Fruit fly (Drosophila melanogaster) whole organism, embryonic: Measurements from ENCODE around the gene CHES-1-like.
A peak's percentile ranks its signal among the peaks of the same experiment; 100 is the strongest.

ENCODE experiments used
- Adf1 ChIP-seq: fragments of 200-800 bp; sonication (Bioruptor generic); IDR thresholded peaks from 2 replicates; pipeline ENCODE4 v1.3.6; 2022; ENCODE audit warnings: missing biosample characterization, missing genetic modification characterization
- Asciz ChIP-seq: fragments of 200-800 bp; sonication (Bioruptor generic); optimal IDR thresholded peaks from 2 replicates; lab custom pipeline; 2017; ENCODE audit warnings: missing biosample characterization, mild to moderate bottlenecking, missing genetic modification characterization, missing genetic modification reagents
- B-H2 ChIP-seq: fragments of 200-800 bp; sonication (Bioruptor generic); optimal IDR thresholded peaks from 2 replicates; lab custom pipeline; 2018; ENCODE audit warnings: missing biosample characterization, mild to moderate bottlenecking, missing genetic modification characterization
- BEAF-32 ChIP-seq: fragments of 200-800 bp; sonication (Bioruptor generic); optimal IDR thresholded peaks from 3 replicates; lab custom pipeline; 2017; ENCODE audit warnings: missing biosample characterization, missing genetic modification characterization, mild to moderate bottlenecking, moderate library complexity, missing genetic modification reagents
- CG10979 ChIP-seq: fragments of 200-800 bp; sonication (Bioruptor generic); optimal IDR thresholded peaks from 2 replicates; lab custom pipeline; 2018; ENCODE audit warnings: missing biosample characterization, mild to moderate bottlenecking, missing genetic modification characterization, moderate library complexity
- CG11398 ChIP-seq: fragments of 200-800 bp; sonication (Bioruptor generic); optimal IDR thresholded peaks from 2 replicates; lab custom pipeline; 2016; ENCODE audit warnings: missing biosample characterization, missing genetic modification characterization
- CG11504 ChIP-seq: fragments of 200-800 bp; sonication (Bioruptor generic); optimal IDR thresholded peaks from 3 replicates; lab custom pipeline; 2019; ENCODE audit warnings: missing biosample characterization, mild to moderate bottlenecking, missing genetic modification characterization, moderate library complexity
- CG13624 ChIP-seq: fragments of 200-800 bp; sonication (Bioruptor generic); optimal IDR thresholded peaks from 2 replicates; lab custom pipeline; 2016; ENCODE audit warnings: missing biosample characterization, missing genetic modification characterization
- CG14050 ChIP-seq: fragments of 200-800 bp; sonication (Bioruptor generic); IDR thresholded peaks from 3 replicates; pipeline ENCODE4 v1.3.6; 2022; ENCODE audit warnings: missing biosample characterization, missing genetic modification characterization
- CG1603 ChIP-seq: fragments of 200-800 bp; sonication (Bioruptor generic); optimal IDR thresholded peaks from 2 replicates; lab custom pipeline; 2019; ENCODE audit warnings: missing biosample characterization, mild to moderate bottlenecking, missing genetic modification characterization, moderate library complexity
- CG16779 ChIP-seq: fragments of 200-800 bp; sonication (Bioruptor generic); IDR thresholded peaks from 2 replicates; pipeline ENCODE4 v1.3.6; 2022; ENCODE audit warnings: missing biosample characterization, missing genetic modification characterization
- CG17829 ChIP-seq: fragments of 200-800 bp; optimal IDR thresholded peaks from 2 replicates; lab custom pipeline; 2019; ENCODE audit warnings: missing biosample characterization, mild to moderate bottlenecking, missing genetic modification characterization, moderate library complexity
- CG2120 ChIP-seq: fragments of 200-800 bp; sonication (Bioruptor generic); optimal IDR thresholded peaks from 3 replicates; lab custom pipeline; 2016; ENCODE audit warnings: missing biosample characterization, missing genetic modification characterization
- CG2678 ChIP-seq: fragments of 200-800 bp; sonication (Bioruptor generic); optimal IDR thresholded peaks from 3 replicates; lab custom pipeline; 2019; ENCODE audit warnings: missing biosample characterization, mild to moderate bottlenecking, missing genetic modification characterization, moderate library complexity
- CG30403 ChIP-seq: fragments of 200-800 bp; sonication (Bioruptor generic); optimal IDR thresholded peaks from 3 replicates; lab custom pipeline; 2016; ENCODE audit warnings: missing biosample characterization, missing genetic modification characterization
- CG31441 ChIP-seq: fragments of 200-800 bp; sonication (Bioruptor generic); IDR thresholded peaks from 2 replicates; pipeline ENCODE4 v1.3.6; 2022; ENCODE audit warnings: missing biosample characterization, missing genetic modification characterization
- CG4282 ChIP-seq: fragments of 200-800 bp; sonication (Bioruptor generic); optimal IDR thresholded peaks from 2 replicates; lab custom pipeline; 2016; ENCODE audit warnings: missing biosample characterization, missing genetic modification characterization
- CG4617 ChIP-seq: fragments of 200-800 bp; sonication (Bioruptor generic); optimal IDR thresholded peaks from 3 replicates; lab custom pipeline; 2016; ENCODE audit warnings: missing biosample characterization, missing genetic modification characterization, borderline replicate concordance
- CG4730 ChIP-seq: fragments of 200-800 bp; sonication (Bioruptor generic); IDR thresholded peaks from 2 replicates; pipeline ENCODE4 v1.3.6; 2022; ENCODE audit warnings: missing biosample characterization, missing genetic modification characterization
- CG7745 ChIP-seq: fragments of 200-800 bp; sonication (Bioruptor generic); optimal IDR thresholded peaks from 2 replicates; lab custom pipeline; 2018; ENCODE audit warnings: missing biosample characterization, mild to moderate bottlenecking, missing genetic modification characterization, moderate library complexity
- CG9797 ChIP-seq: fragments of 200-800 bp; sonication (Bioruptor generic); optimal IDR thresholded peaks from 3 replicates; lab custom pipeline; 2018; ENCODE audit warnings: missing biosample characterization, mild to moderate bottlenecking, missing genetic modification characterization
- D19B ChIP-seq: fragments of 200-800 bp; sonication (Bioruptor generic); optimal IDR thresholded peaks from 2 replicates; lab custom pipeline; 2017; ENCODE audit warnings: missing biosample characterization, mild to moderate bottlenecking, missing genetic modification characterization
- Dek ChIP-seq: fragments of 200-800 bp; sonication (Bioruptor generic); optimal IDR thresholded peaks from 3 replicates; lab custom pipeline; 2019; ENCODE audit warnings: missing biosample characterization, mild to moderate bottlenecking, missing genetic modification characterization, moderate library complexity
- Eip74EF ChIP-seq, 2 experiments: fragments of 200-800 bp in 1 of 2; fragments of >200 bp in 1 of 2; sonication (Bioruptor generic) in 1 of 2; optimal IDR thresholded peaks; 2 replicates each; lab custom pipeline; 2017 to 2019; ENCODE audit warnings: missing biosample characterization in 2 of 2, missing genetic modification characterization in 2 of 2, mild to moderate bottlenecking in 1 of 2, moderate library complexity in 1 of 2
- HLH3B ChIP-seq: fragments of 200-800 bp; sonication (Bioruptor generic); IDR thresholded peaks from 2 replicates; pipeline ENCODE4 v1.3.6; 2022; ENCODE audit warnings: missing biosample characterization, missing genetic modification characterization
- Hey ChIP-seq: fragments of 200-800 bp; sonication (Bioruptor generic); optimal IDR thresholded peaks from 3 replicates; lab custom pipeline; 2018; ENCODE audit warnings: missing biosample characterization, mild to moderate bottlenecking, missing genetic modification characterization
- Hr51 ChIP-seq, 2 experiments: fragments of 200-800 bp; sonication (Bioruptor generic); optimal IDR thresholded peaks; 2 replicates in 1 of 2; 3 replicates in 1 of 2; lab custom pipeline; 2016 to 2018; ENCODE audit warnings: missing biosample characterization in 2 of 2, missing genetic modification characterization in 2 of 2, mild to moderate bottlenecking in 1 of 2, moderate library complexity in 1 of 2
- MBD-R2 ChIP-seq: fragments of 200-800 bp; sonication (Bioruptor generic); IDR thresholded peaks from 2 replicates; pipeline ENCODE4 v1.3.6; 2022; ENCODE audit warnings: missing biosample characterization, missing genetic modification characterization
- NFAT ChIP-seq: fragments of 200-800 bp; sonication (Bioruptor generic); IDR thresholded peaks from 2 replicates; pipeline ENCODE4 v1.3.6; 2022; ENCODE audit warnings: missing biosample characterization, missing genetic modification characterization
- Nf-YC ChIP-seq: fragments of 200-800 bp; optimal IDR thresholded peaks from 3 replicates; lab custom pipeline; 2019; ENCODE audit warnings: missing biosample characterization, mild to moderate bottlenecking, missing genetic modification characterization, moderate library complexity
- Pdp1 ChIP-seq, 2 experiments: fragments of 200-800 bp; sonication (Bioruptor generic); optimal IDR thresholded peaks; 3 replicates each; lab custom pipeline; 2016; ENCODE audit warnings: missing biosample characterization in 2 of 2, missing genetic modification characterization in 2 of 2, mild to moderate bottlenecking in 1 of 2, moderate library complexity in 1 of 2
- TFAM ChIP-seq: fragments of 200-800 bp; sonication (Bioruptor generic); optimal IDR thresholded peaks from 2 replicates; lab custom pipeline; 2017; ENCODE audit warnings: missing biosample characterization, missing genetic modification characterization, inconsistent platforms
- Tbp ChIP-seq: fragments of >200 bp; optimal IDR thresholded peaks from 2 replicates; lab custom pipeline; 2018; ENCODE audit warnings: missing biosample characterization, missing genetic modification characterization
- ase ChIP-seq: fragments of 200-800 bp; sonication (Bioruptor generic); IDR thresholded peaks from 3 replicates; pipeline ENCODE4 v1.3.6; 2022; ENCODE audit warnings: missing biosample characterization, missing genetic modification characterization
- ci ChIP-seq: fragments of 200-800 bp; sonication (Bioruptor generic); IDR thresholded peaks from 3 replicates; pipeline ENCODE4 v1.3.6; 2022; ENCODE audit warnings: missing biosample characterization, missing genetic modification characterization
- dmrt99B ChIP-seq: fragments of 200-800 bp; sonication (Bioruptor generic); optimal IDR thresholded peaks from 2 replicates; lab custom pipeline; 2018; ENCODE audit warnings: missing biosample characterization, mild to moderate bottlenecking, missing genetic modification characterization, moderate library complexity
- emc ChIP-seq: fragments of 200-800 bp; sonication (Bioruptor generic); optimal IDR thresholded peaks from 2 replicates; lab custom pipeline; 2016; ENCODE audit warnings: missing biosample characterization, missing genetic modification characterization
- en ChIP-seq: fragments of 200-800 bp; sonication (Bioruptor generic); optimal IDR thresholded peaks from 2 replicates; lab custom pipeline; 2016; ENCODE audit warnings: missing biosample characterization, missing genetic modification characterization
- exex ChIP-seq: fragments of 200-800 bp; sonication (Bioruptor generic); optimal IDR thresholded peaks from 4 replicates; lab custom pipeline; 2018; ENCODE audit warnings: missing biosample characterization, mild to moderate bottlenecking, missing genetic modification characterization, moderate library complexity
- fru ChIP-seq: fragments of >200 bp; optimal IDR thresholded peaks from 2 replicates; lab custom pipeline; 2017
- grau ChIP-seq: fragments of 200-800 bp; optimal IDR thresholded peaks from 3 replicates; lab custom pipeline; 2019; ENCODE audit warnings: missing biosample characterization, mild to moderate bottlenecking, missing genetic modification characterization, moderate library complexity
- knrl ChIP-seq: fragments of 200-800 bp; sonication (Bioruptor generic); IDR thresholded peaks from 3 replicates; pipeline ENCODE4 v1.3.6; 2022; ENCODE audit warnings: missing biosample characterization, missing genetic modification characterization; ENCODE audit not compliant: partially characterized antibody
- lola ChIP-seq, 3 experiments: fragments of >200 bp in 2 of 3; fragments of 200-800 bp in 1 of 3; sonication (Bioruptor generic) in 1 of 3; optimal IDR thresholded peaks; 2 replicates each; lab custom pipeline; 2017 to 2019; ENCODE audit warnings: missing biosample characterization in 3 of 3, missing genetic modification characterization in 3 of 3, mild to moderate bottlenecking in 1 of 3, moderate library complexity in 1 of 3
- otp ChIP-seq: fragments of 200-800 bp; sonication (Bioruptor generic); IDR thresholded peaks from 3 replicates; pipeline ENCODE4, ENCODE4 v1.3.6; 2022; ENCODE audit warnings: missing biosample characterization, missing genetic modification characterization
- psq ChIP-seq: fragments of 200-800 bp; sonication (Bioruptor generic); optimal IDR thresholded peaks from 2 replicates; lab custom pipeline; 2017; ENCODE audit warnings: missing biosample characterization, missing genetic modification characterization
- pzg ChIP-seq: fragments of 200-800 bp; sonication (Bioruptor generic); optimal IDR thresholded peaks from 3 replicates; lab custom pipeline; 2018; ENCODE audit warnings: missing biosample characterization, mild to moderate bottlenecking, missing genetic modification characterization, moderate library complexity
- row ChIP-seq: fragments of 200-800 bp; sonication (Bioruptor generic); IDR thresholded peaks from 3 replicates; pipeline ENCODE4 v1.3.6; 2022; ENCODE audit warnings: missing biosample characterization, missing genetic modification characterization
- slou ChIP-seq: fragments of 200-800 bp; sonication (Bioruptor generic); optimal IDR thresholded peaks from 3 replicates; lab custom pipeline; 2016; ENCODE audit warnings: missing biosample characterization, missing genetic modification characterization
- stwl ChIP-seq: fragments of 200-800 bp; sonication (Bioruptor generic); optimal IDR thresholded peaks from 3 replicates; lab custom pipeline; 2018; ENCODE audit warnings: missing biosample characterization, mild to moderate bottlenecking, missing genetic modification characterization, moderate library complexity
- tio ChIP-seq: fragments of 200-800 bp; sonication (Bioruptor generic); optimal IDR thresholded peaks from 2 replicates; lab custom pipeline; 2017; ENCODE audit warnings: missing biosample characterization, missing genetic modification characterization, inconsistent platforms
- usp ChIP-seq: fragments of >200 bp; optimal IDR thresholded peaks from 2 replicates; lab custom pipeline; 2017; ENCODE audit warnings: missing biosample characterization, missing genetic modification characterization
- z ChIP-seq: fragments of 200-800 bp; sonication (Bioruptor generic); IDR thresholded peaks from 3 replicates; pipeline ENCODE4 v1.3.6; 2022; ENCODE audit warnings: missing biosample characterization, missing genetic modification characterization

CHES-1-like gene

dm6 chrX:7693423-7693822, 15.8 kb downstream of the CHES-1-like start (continued):
- TF ChIP-seq TFAM (no peak), Adf1 (no peak), tio (GFP tag; lab: Kevin White, UChicago) (no peak), Eip74EF (GFP tag; optimal IDR thresholded peaks at IDR 0.05; lab: Kevin White, UChicago) (no peak), CG7745 (tag; lab: Kevin White, UChicago) (no peak), CG14050 (GFP tag; lab: Robert Waterston, UW) (no peak), otp (GFP tag; lab: Robert Waterston, UW) (no peak), CG1603 (tag; lab: Kevin White, UChicago) (no peak), CG13624 (GFP tag; lab: Kevin White, UChicago) (no peak), HLH3B (GFP tag; lab: Robert Waterston, UW) (no peak), row (GFP tag; lab: Robert Waterston, UW) (peak; percentile 47), CG2120 (peak; percentile 6), CG4282 (GFP tag; lab: Kevin White, UChicago) (no peak), CG31441 (GFP tag; lab: Robert Waterston, UW) (no peak), grau (no peak), pzg (GFP tag; lab: Kevin White, UChicago) (no peak), CG10979 (no peak), NFAT (no peak), lola (GFP tag; optimal IDR thresholded peaks at IDR 0.05; lab: Kevin White, UChicago) (no peak), Hey (tag; lab: Kevin White, UChicago) (no peak), Pdp1 (GFP tag; optimal IDR thresholded peaks at IDR 0.05; lab: Kevin White, UChicago) (peak in 1 of 2 experiments; percentile 46), Tbp (GFP tag; lab: Kevin White, UChicago) (no peak), CG16779 (GFP tag; lab: Robert Waterston, UW) (no peak), D19B (peak; percentile 82), emc (GFP tag; lab: Kevin White, UChicago) (no peak), CG2678 (tag; lab: Kevin White, UChicago) (peak; percentile 23), CG30403 (GFP tag; lab: Kevin White, UChicago) (no peak), B-H2 (GFP tag; lab: Kevin White, UChicago) (no peak), Hr51 (GFP tag; optimal IDR thresholded peaks at IDR 0.05; lab: Kevin White, UChicago) (no peak), dmrt99B (peak; percentile 32), en (GFP tag; lab: Kevin White, UChicago) (no peak), Dek (tag; lab: Kevin White, UChicago) (no peak), CG4730 (no peak), CG17829 (tag; lab: Kevin White, UChicago) (no peak), CG11398 (no peak), CG9797 (GFP tag; lab: Kevin White, UChicago) (no peak), stwl (tag; lab: Kevin White, UChicago) (no peak), BEAF-32 (GFP tag; lab: Kevin White, UChicago) (no peak), CG4617 (GFP tag; lab: Kevin White, UChicago) (no peak), exex (no peak), z (no peak), ci (no peak), MBD-R2 (GFP tag; lab: Robert Waterston, UW) (no peak), psq (GFP tag; lab: Kevin White, UChicago) (no peak), slou (GFP tag; lab: Kevin White, UChicago) (no peak), ase (no peak), Nf-YC (tag; lab: Kevin White, UChicago) (no peak), CG11504 (tag; lab: Kevin White, UChicago) (peak; percentile 26), Asciz (GFP tag; lab: Kevin White, UChicago) (no peak), usp (GFP tag; lab: Kevin White, UChicago) (no peak), fru (lab: Kevin White, UChicago) (no peak), knrl (GFP tag; lab: Robert Waterston, UW) (no peak)
